Worm (Caenorhabditis elegans): ENCODE results near the gene sorf-2.

ce11 chrIII:5372884-5373283 is 46.5 kb downstream of the sorf-2 start:
- TF ChIP-seq egl-43 (GFP tag; IDR thresholded peaks at IDR 0.05): no peak
- TF ChIP-seq unc-62 (GFP tag; optimal IDR thresholded peaks at IDR 0.05 in 1 of 2): peak in 1 of 2 experiments; percentile 52
- TF ChIP-seq unc-62 (tag; optimal IDR thresholded peaks at IDR 0.05): no peak
- TF ChIP-seq dmd-8 (GFP tag; IDR thresholded peaks at IDR 0.05): no peak
- TF ChIP-seq zfp-2 (tag; optimal IDR thresholded peaks at IDR 0.05): no peak
